Fruit fly (Drosophila melanogaster) S2 (cell line): ENCODE measurements around the gene msd5.

ENCODE experiments used
- CG8478 ChIP-seq: fragments of >200 bp; optimal IDR thresholded peaks from 2 replicates; lab custom pipeline; 2018
- CTCF ChIP-seq, 2 experiments: fragments of >200 bp; optimal IDR thresholded peaks; 2 replicates each; lab custom pipeline; 2018

DNA sequence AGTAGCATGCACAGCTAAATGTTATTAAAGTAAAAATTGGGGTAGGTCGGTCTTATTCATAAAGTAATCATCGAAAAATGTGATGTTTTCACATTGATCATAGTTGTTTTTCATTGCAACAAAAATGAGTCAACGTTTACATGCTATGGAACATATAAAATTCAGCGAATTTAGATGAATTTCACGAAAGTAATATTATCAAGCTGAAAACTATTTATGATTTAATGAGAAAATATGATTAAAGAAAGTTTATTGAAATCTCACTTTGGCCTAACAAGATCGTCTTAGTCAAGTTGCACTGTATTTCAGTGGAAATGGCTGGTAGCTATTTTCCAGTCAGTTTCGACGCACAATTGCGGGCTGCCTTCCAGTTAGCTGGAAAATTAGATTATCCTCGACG lies 16.0 kb upstream of the msd5 start:
- TF ChIP-seq CG8478 (lab: Kevin White, UChicago) (no peak), CTCF (optimal IDR thresholded peaks at IDR 0.05; lab: Kevin White, UChicago) (no peak)
